Fruit fly (Drosophila melanogaster) S2 (cell line): ENCODE measurements around the gene HP4.

Experiments used
- CG8478 ChIP-seq: fragments of >200 bp; optimal IDR thresholded peaks from 2 replicates; lab custom pipeline; 2018
- CTCF ChIP-seq, 2 experiments: fragments of >200 bp; optimal IDR thresholded peaks; 2 replicates each; lab custom pipeline; 2018

DNA sequence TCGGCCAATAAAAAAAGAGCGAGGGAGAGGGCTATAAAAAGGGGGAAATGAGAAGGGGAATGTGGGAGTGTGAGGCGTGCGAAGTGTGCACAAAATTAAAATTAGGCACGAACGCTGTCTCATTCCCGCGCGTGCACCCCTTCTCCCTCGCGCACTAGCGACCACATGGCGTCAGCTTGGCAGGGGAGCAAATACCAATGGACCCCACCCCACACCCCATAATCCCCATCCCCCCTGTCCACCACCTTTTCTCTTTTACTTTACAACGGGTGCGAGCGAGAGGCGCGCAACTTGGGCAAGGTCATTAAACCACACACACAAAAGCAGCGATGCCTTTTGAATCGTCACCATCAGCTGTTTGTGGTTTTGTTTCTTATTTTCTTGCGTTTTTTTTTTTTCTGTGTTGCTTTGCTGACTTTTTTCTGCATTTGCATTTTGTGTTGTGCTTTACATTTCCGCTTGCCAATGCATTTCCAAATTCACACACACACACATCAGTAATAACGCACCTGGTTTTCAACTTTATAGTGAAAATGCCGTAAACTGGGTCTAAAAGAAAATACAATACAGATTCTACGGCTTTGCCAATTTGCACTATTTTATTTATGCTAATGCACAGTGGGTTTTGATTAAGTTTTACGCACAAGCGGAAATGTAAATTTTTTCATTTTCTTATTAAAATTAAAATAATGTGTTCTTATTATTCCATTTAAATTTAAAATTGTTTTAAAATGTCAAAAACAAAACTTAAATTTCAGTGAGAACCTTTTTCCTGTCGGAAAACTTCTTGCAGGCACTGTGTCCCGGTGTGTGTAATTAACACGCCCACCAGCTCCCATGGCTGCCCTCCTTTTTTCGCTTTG, 48.6 kb upstream of the HP4 start:
- no peak for TF ChIP-seq CG8478 (lab: Kevin White, UChicago)
- TF ChIP-seq CTCF (optimal IDR thresholded peaks at IDR 0.05; lab: Kevin White, UChicago), result no peak
